Worm (Caenorhabditis elegans) whole organism, L2 larva: ENCODE measurements around the gene vit-4.
A peak's percentile ranks its signal among the peaks of the same experiment; 100 is the strongest.

Experiments
- F13H6.1 ChIP-seq: sonication (generic microtip); optimal IDR thresholded peaks from 2 replicates; lab custom pipeline; 2016; ENCODE audit warnings: missing genetic modification characterization, missing compliant biosample characterization
- R02D3.7 ChIP-seq: fragments of 150-350 bp; optimal IDR thresholded peaks from 2 replicates; lab custom pipeline; 2014; ENCODE audit warnings: missing biosample characterization, missing genetic modification characterization
- Y55F3AM.14 ChIP-seq: fragments of 200-800 bp; sonication (Bioruptor generic); optimal IDR thresholded peaks from 2 replicates; lab custom pipeline; 2018; ENCODE audit warnings: mild to moderate bottlenecking, missing genetic modification characterization, missing compliant biosample characterization
- alr-1 ChIP-seq: fragments of 150-350 bp; optimal IDR thresholded peaks from 2 replicates; lab custom pipeline; 2014; ENCODE audit warnings: missing biosample characterization, missing genetic modification characterization
- blmp-1 ChIP-seq: sonication (generic microtip); optimal IDR thresholded peaks from 2 replicates; lab custom pipeline; 2017; ENCODE audit warnings: missing genetic modification characterization, mild to moderate bottlenecking, missing compliant biosample characterization, antibody characterized with exemption, moderate library complexity; ENCODE audit not compliant: insufficient read depth
- ceh-16 ChIP-seq: fragments of 150-350 bp; optimal IDR thresholded peaks from 2 replicates; lab custom pipeline; 2014; ENCODE audit warnings: missing biosample characterization, missing genetic modification characterization
- ceh-82 ChIP-seq: fragments of 150-350 bp; optimal IDR thresholded peaks from 2 replicates; lab custom pipeline; 2014; ENCODE audit warnings: missing biosample characterization, missing genetic modification characterization
- dmd-4 ChIP-seq: sonication (generic microtip); optimal IDR thresholded peaks from 2 replicates; lab custom pipeline; 2017; ENCODE audit warnings: missing biosample characterization, missing genetic modification characterization
- egl-27 ChIP-seq: sonication (generic microtip); optimal IDR thresholded peaks from 3 replicates; lab custom pipeline; 2017; ENCODE audit warnings: missing biosample characterization, missing genetic modification reagents, missing genetic modification characterization
- elt-1 ChIP-seq: fragments of 150-350 bp; optimal IDR thresholded peaks from 2 replicates; lab custom pipeline; 2014; ENCODE audit warnings: missing biosample characterization, missing genetic modification characterization
- elt-3 ChIP-seq: sonication (generic microtip); optimal IDR thresholded peaks from 2 replicates; lab custom pipeline; 2017; ENCODE audit warnings: missing biosample characterization, missing genetic modification characterization
- fos-1 ChIP-seq: fragments of 150-350 bp; optimal IDR thresholded peaks from 2 replicates; lab custom pipeline; 2014; ENCODE audit warnings: missing biosample characterization, missing genetic modification characterization
- gmeb-1 ChIP-seq: fragments of 150-350 bp; optimal IDR thresholded peaks from 2 replicates; lab custom pipeline; 2014; ENCODE audit warnings: missing biosample characterization, missing genetic modification characterization
- lin-11 ChIP-seq: fragments of 150-350 bp; sonication (generic microtip); optimal IDR thresholded peaks from 2 replicates; lab custom pipeline; 2014; ENCODE audit warnings: missing biosample characterization, missing genetic modification characterization, inconsistent platforms, mixed read lengths
- mab-5 ChIP-seq: fragments of 150-350 bp; optimal IDR thresholded peaks from 2 replicates; lab custom pipeline; 2014; ENCODE audit warnings: missing biosample characterization, missing genetic modification characterization
- nhr-10 ChIP-seq: sonication (generic microtip); optimal IDR thresholded peaks from 2 replicates; lab custom pipeline; 2017; ENCODE audit warnings: missing biosample characterization, missing genetic modification characterization
- nhr-11 ChIP-seq: fragments of 150-350 bp; optimal IDR thresholded peaks from 2 replicates; lab custom pipeline; 2014; ENCODE audit warnings: missing biosample characterization, missing genetic modification characterization
- nhr-12 ChIP-seq: fragments of 150-350 bp; optimal IDR thresholded peaks from 2 replicates; lab custom pipeline; 2014; ENCODE audit warnings: missing biosample characterization, missing genetic modification characterization
- nhr-129 ChIP-seq: fragments of 150-350 bp; optimal IDR thresholded peaks from 2 replicates; lab custom pipeline; 2014; ENCODE audit warnings: missing biosample characterization, missing genetic modification characterization
- nhr-21 ChIP-seq: fragments of 150-350 bp; optimal IDR thresholded peaks from 2 replicates; lab custom pipeline; 2014; ENCODE audit warnings: missing biosample characterization, missing genetic modification characterization
- nhr-23 ChIP-seq: fragments of 150-350 bp; optimal IDR thresholded peaks from 2 replicates; lab custom pipeline; 2014; ENCODE audit warnings: missing biosample characterization, missing genetic modification reagents, missing genetic modification characterization
- nhr-237 ChIP-seq: fragments of 150-350 bp; optimal IDR thresholded peaks from 2 replicates; lab custom pipeline; 2014; ENCODE audit warnings: missing biosample characterization, missing genetic modification characterization
- nhr-25 ChIP-seq: fragments of 150-350 bp; sonication (generic microtip); optimal IDR thresholded peaks from 3 replicates; lab custom pipeline; 2014; ENCODE audit warnings: missing biosample characterization, missing genetic modification characterization
- nhr-6 ChIP-seq: fragments of 150-350 bp; optimal IDR thresholded peaks from 2 replicates; lab custom pipeline; 2014; ENCODE audit warnings: missing biosample characterization, missing genetic modification characterization
- nhr-77 ChIP-seq: fragments of 150-350 bp; optimal IDR thresholded peaks from 2 replicates; lab custom pipeline; 2014; ENCODE audit warnings: missing biosample characterization, missing genetic modification characterization
- sem-4 ChIP-seq: fragments of 150-350 bp; optimal IDR thresholded peaks from 2 replicates; lab custom pipeline; 2014; ENCODE audit warnings: missing biosample characterization, missing genetic modification reagents, missing genetic modification characterization
- skn-1 ChIP-seq: sonication (generic microtip); optimal IDR thresholded peaks from 2 replicates; lab custom pipeline; 2017; ENCODE audit warnings: missing biosample characterization, missing genetic modification characterization
- sma-3 ChIP-seq: sonication (generic microtip); optimal IDR thresholded peaks from 2 replicates; lab custom pipeline; 2016; ENCODE audit warnings: missing genetic modification reagents, missing genetic modification characterization, missing compliant biosample characterization
- snpc-4 ChIP-seq: fragments of 150-350 bp; optimal IDR thresholded peaks from 2 replicates; lab custom pipeline; 2014; ENCODE audit warnings: missing biosample characterization, missing genetic modification characterization
- unc-39 ChIP-seq: fragments of 150-350 bp; optimal IDR thresholded peaks from 2 replicates; lab custom pipeline; 2014; ENCODE audit warnings: missing biosample characterization, missing genetic modification characterization
- unc-62 ChIP-seq: fragments of 150-350 bp; optimal IDR thresholded peaks from 2 replicates; lab custom pipeline; 2014; ENCODE audit warnings: missing biosample characterization, missing genetic modification reagents, missing genetic modification characterization
- zag-1 ChIP-seq: fragments of 150-350 bp; optimal IDR thresholded peaks from 2 replicates; lab custom pipeline; 2014; ENCODE audit warnings: missing biosample characterization, missing genetic modification characterization
- ztf-1 ChIP-seq: fragments of 200-800 bp; sonication (Bioruptor generic); conservative IDR thresholded peaks from 2 replicates; pipeline ENCODE4 v1.3.6; 2022; ENCODE audit warnings: missing genetic modification characterization, missing compliant biosample characterization

Gene vit-4

ce11 chrX:3602622-3603021, 38.9 kb upstream of the vit-4 start:
- TF ChIP-seq sma-3 (GFP tag; lab: Kevin White, UChicago) (no peak), snpc-4 (no peak), sem-4 (tag; lab: Kevin White, UChicago) (no peak), R02D3.7 (tag; lab: Kevin White, UChicago) (no peak), ceh-82 (tag; lab: Kevin White, UChicago) (no peak), zag-1 (no peak), unc-39 (no peak), nhr-12 (tag; lab: Kevin White, UChicago) (no peak), nhr-77 (no peak), ztf-1 (GFP tag; lab: Robert Waterston, UW) (no peak), blmp-1 (tag; lab: Kevin White, UChicago) (no peak), skn-1 (tag; lab: Kevin White, UChicago) (no peak), nhr-6 (tag; lab: Kevin White, UChicago) (no peak), gmeb-1 (tag; lab: Kevin White, UChicago) (no peak), alr-1 (tag; lab: Kevin White, UChicago) (no peak), nhr-23 (no peak), nhr-25 (tag; lab: Kevin White, UChicago) (no peak)

DNA sequence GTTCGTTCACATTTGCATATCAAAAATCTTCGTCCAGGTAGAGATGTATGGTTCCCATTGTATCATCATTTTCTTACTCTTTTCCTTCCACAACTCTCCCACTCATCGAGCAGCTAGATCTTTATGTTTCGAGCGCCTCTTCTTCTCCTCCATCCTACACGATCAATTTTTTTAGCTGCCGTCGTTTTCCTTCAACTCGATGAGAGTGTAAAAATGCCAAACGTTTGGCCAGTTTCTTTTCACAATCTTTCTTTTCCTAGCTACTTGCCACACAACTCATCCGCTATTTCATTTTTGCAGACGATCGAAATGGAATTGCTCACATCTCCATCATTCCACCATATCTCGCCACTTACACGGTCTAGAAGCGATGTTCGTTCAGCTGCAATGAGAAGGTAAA, 37.8 kb upstream of the vit-4 start, which contains the start of gene C18B2.3:
TSS of gene C18B2.3 (plus strand) at position 301 of the 400 bp plus-strand sequence.
- TF ChIP-seq gmeb-1 (tag; lab: Kevin White, UChicago) (no peak), sem-4 (tag; lab: Kevin White, UChicago) (no peak), ceh-16 (tag; lab: Kevin White, UChicago) (no peak), blmp-1 (tag; lab: Kevin White, UChicago) (no peak), nhr-129 (tag; lab: Kevin White, UChicago) (no peak), egl-27 (tag; lab: Kevin White, UChicago) (no peak), nhr-21 (tag; lab: Kevin White, UChicago) (no peak), dmd-4 (tag; lab: Kevin White, UChicago) (no peak), nhr-11 (no peak), Y55F3AM.14 (GFP tag; lab: Kevin White, UChicago) (no peak)

- TF ChIP-seq nhr-6 (tag; lab: Kevin White, UChicago): no peak
- TF ChIP-seq fos-1 (tag; lab: Kevin White, UChicago): peak; percentile 65
- TF ChIP-seq, all 48 proteins: peak for 1
Measured at ce11 chrX:3600390-3600789, 36.6 kb upstream of the vit-4 start, which contains the start of gene cgr-1. TSS of gene cgr-1 (minus strand) at chrX:3600457.

ce11 chrX:3599860-3600259, 36.1 kb upstream of the vit-4 start:
- TF ChIP-seq snpc-4 (no peak), nhr-10 (no peak), elt-1 (tag; lab: Kevin White, UChicago) (no peak), blmp-1 (tag; lab: Kevin White, UChicago) (no peak)
- TF ChIP-seq, all 48 proteins: peak for 0

DNA sequence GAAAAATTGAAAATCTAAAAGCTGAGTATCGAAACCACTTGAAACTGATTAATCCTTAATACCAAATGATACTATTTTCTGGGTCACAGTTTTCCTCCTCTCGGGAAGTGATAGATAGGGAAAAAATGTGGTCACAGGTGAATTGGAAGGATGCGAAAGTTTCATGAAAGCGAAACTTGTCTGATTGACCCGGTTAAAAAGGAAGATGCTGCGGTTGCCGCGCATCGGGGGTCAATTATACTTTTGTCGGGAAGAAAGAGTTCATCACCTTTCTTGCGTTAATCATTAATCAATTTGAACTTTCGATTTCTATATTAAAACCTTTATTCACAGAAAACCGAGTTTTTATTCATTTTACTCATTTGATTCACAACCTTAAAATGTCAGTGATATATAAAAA, 33.2 kb upstream of the vit-4 start:
- TF ChIP-seq dmd-4 (tag; lab: Kevin White, UChicago) (no peak), snpc-4 (no peak), lin-11 (tag; lab: Kevin White, UChicago) (no peak), nhr-21 (tag; lab: Kevin White, UChicago) (no peak), sem-4 (tag; lab: Kevin White, UChicago) (no peak), unc-62 (GFP tag; lab: Kevin White, UChicago) (no peak), nhr-11 (no peak), mab-5 (tag; lab: Kevin White, UChicago) (no peak), Y55F3AM.14 (GFP tag; lab: Kevin White, UChicago) (no peak), gmeb-1 (tag; lab: Kevin White, UChicago) (no peak), nhr-77 (no peak), nhr-237 (no peak), elt-3 (no peak), F13H6.1 (no peak), alr-1 (tag; lab: Kevin White, UChicago) (no peak), R02D3.7 (tag; lab: Kevin White, UChicago) (no peak), nhr-6 (tag; lab: Kevin White, UChicago) (no peak)
- TF ChIP-seq, all 48 proteins: peak for 0
